Worm (Caenorhabditis elegans): Measurements from ENCODE around the gene ZK1248.11.
A peak's percentile ranks its signal among the peaks of the same experiment; 100 is the strongest.

ce11 chrII:5820282-5820762 is 8.1 kb downstream of the ZK1248.11 start, which contains the start of gene ehs-1:
- no peak for TF ChIP-seq grh-1 (GFP tag; IDR thresholded peaks at IDR 0.05)
- TF ChIP-seq fkh-10 (GFP tag; optimal IDR thresholded peaks at IDR 0.05): peak; percentile 29
- no peak for TF ChIP-seq elt-3 (tag; optimal IDR thresholded peaks at IDR 0.05)
- no peak for TF ChIP-seq C04F5.9 (tag; optimal IDR thresholded peaks at IDR 0.05)
- no peak for TF ChIP-seq jun-1 (tag; optimal IDR thresholded peaks at IDR 0.05)
- no peak for TF ChIP-seq snpc-4 (tag; optimal IDR thresholded peaks at IDR 0.05)

Measured in whole organism, L1 larva.